Worm (Caenorhabditis elegans): ENCODE results near the gene F21D12.2.

ce11 chrII:7299042-7299441, 18.5 kb upstream of the F21D12.2 start, which contains the start of gene C30G12.1:
- TF ChIP-seq nhr-237 (tag; optimal IDR thresholded peaks at IDR 0.05) = no peak
- TF ChIP-seq unc-62 (GFP tag; optimal IDR thresholded peaks at IDR 0.05) = no peak
- TF ChIP-seq pha-4 (tag; optimal IDR thresholded peaks at IDR 0.05) = no peak
- no peak for TF ChIP-seq R02D3.7 (tag; optimal IDR thresholded peaks at IDR 0.05)
- TF ChIP-seq daf-12 (tag; optimal IDR thresholded peaks at IDR 0.05) = no peak
- TF ChIP-seq nhr-11 (tag; optimal IDR thresholded peaks at IDR 0.05) = no peak
- TF ChIP-seq nhr-76 (tag; optimal IDR thresholded peaks at IDR 0.05) = no peak
- TF ChIP-seq ceh-82 (tag; optimal IDR thresholded peaks at IDR 0.05) = no peak
- TF ChIP-seq elt-2 (tag; optimal IDR thresholded peaks at IDR 0.05) = no peak

All from whole organism, L3 larva.